Worm (Caenorhabditis elegans) whole organism, L1 larva: Measurements from ENCODE around the gene orc-1.
A peak's percentile ranks its signal among the peaks of the same experiment; 100 is the strongest.

Source experiments
- C16A3.4 ChIP-seq: fragments of 150-350 bp; optimal IDR thresholded peaks from 2 replicates; lab custom pipeline; 2014; ENCODE audit warnings: missing biosample characterization, missing genetic modification characterization
- C34B4.2 ChIP-seq: sonication (generic microtip); optimal IDR thresholded peaks from 2 replicates; lab custom pipeline; 2017; ENCODE audit warnings: mild to moderate bottlenecking, missing genetic modification characterization, missing compliant biosample characterization
- Y116A8C.19 ChIP-seq: sonication (generic microtip); optimal IDR thresholded peaks from 2 replicates; lab custom pipeline; 2016; ENCODE audit warnings: missing compliant biosample characterization, missing genetic modification characterization, borderline replicate concordance
- aha-1 ChIP-seq: fragments of 150-350 bp; optimal IDR thresholded peaks from 2 replicates; lab custom pipeline; 2014; ENCODE audit warnings: missing biosample characterization, missing genetic modification characterization
- alr-1 ChIP-seq: fragments of 200-800 bp; sonication (Bioruptor generic); optimal IDR thresholded peaks from 2 replicates; lab custom pipeline; 2018; ENCODE audit warnings: borderline replicate concordance, mild to moderate bottlenecking, missing genetic modification characterization, missing compliant biosample characterization
- ama-1 ChIP-seq: fragments of 150-350 bp; optimal IDR thresholded peaks from 2 replicates; lab custom pipeline; 2014
- ceh-63 ChIP-seq: fragments of 200-800 bp; sonication (Bioruptor generic); optimal IDR thresholded peaks from 2 replicates; lab custom pipeline; 2018; ENCODE audit warnings: mild to moderate bottlenecking, missing genetic modification characterization, missing compliant biosample characterization
- ceh-8 ChIP-seq: fragments of 200-800 bp; sonication (Bioruptor generic); optimal IDR thresholded peaks from 2 replicates; lab custom pipeline; 2018; ENCODE audit warnings: mild to moderate bottlenecking, missing genetic modification characterization, moderate library complexity, missing compliant biosample characterization
- ceh-82 ChIP-seq, 3 experiments: fragments of 150-350 bp in 1 of 3; sonication (generic microtip) in 2 of 3; optimal IDR thresholded peaks; 2 replicates each; lab custom pipeline; 2014 to 2017; ENCODE audit warnings: missing biosample characterization in 3 of 3, missing genetic modification characterization in 3 of 3
- ceh-88 ChIP-seq: fragments of 200-800 bp; sonication (Bioruptor generic); IDR thresholded peaks from 2 replicates; pipeline ENCODE4 v1.3.6; 2022; ENCODE audit warnings: missing genetic modification characterization, missing compliant biosample characterization
- ces-1 ChIP-seq: fragments of 150-350 bp; optimal IDR thresholded peaks from 2 replicates; lab custom pipeline; 2014; ENCODE audit warnings: missing biosample characterization, missing genetic modification reagents, missing genetic modification characterization
- dsc-1 ChIP-seq: sonication (generic microtip); optimal IDR thresholded peaks from 2 replicates; lab custom pipeline; 2016; ENCODE audit warnings: mild to moderate bottlenecking, missing genetic modification characterization, missing compliant biosample characterization
- efl-3 ChIP-seq: fragments of 200-800 bp; sonication (Bioruptor generic); optimal IDR thresholded peaks from 2 replicates; lab custom pipeline; 2018; ENCODE audit warnings: mild to moderate bottlenecking, missing genetic modification characterization, missing compliant biosample characterization
- egl-13 ChIP-seq: sonication (generic microtip); optimal IDR thresholded peaks from 2 replicates; lab custom pipeline; 2016; ENCODE audit warnings: missing genotype, missing genetic modification reagents, missing genetic modification characterization, missing compliant biosample characterization
- egl-27 ChIP-seq, 2 experiments: fragments of 150-350 bp in 1 of 2; sonication (generic microtip); optimal IDR thresholded peaks; 3 replicates each; lab custom pipeline; 2017 to 2018; ENCODE audit warnings: missing biosample characterization in 2 of 2, missing genetic modification characterization in 2 of 2, missing genetic modification reagents in 2 of 2
- elt-2 ChIP-seq: sonication (generic microtip); optimal IDR thresholded peaks from 2 replicates; lab custom pipeline; 2016; ENCODE audit warnings: missing genetic modification characterization, mild to moderate bottlenecking, inconsistent platforms, missing compliant biosample characterization, missing genetic modification reagents
- ets-5 ChIP-seq: fragments of 200-800 bp; sonication (Bioruptor generic); IDR thresholded peaks from 2 replicates; pipeline ENCODE4 v1.3.6; 2022; ENCODE audit warnings: missing genetic modification characterization, missing compliant biosample characterization
- fkh-10 ChIP-seq: sonication (generic microtip); optimal IDR thresholded peaks from 2 replicates; lab custom pipeline; 2017; ENCODE audit warnings: missing biosample characterization, missing genetic modification reagents, missing genetic modification characterization
- fkh-4 ChIP-seq: sonication (generic microtip); optimal IDR thresholded peaks from 2 replicates; lab custom pipeline; 2016; ENCODE audit warnings: missing compliant biosample characterization, missing genetic modification characterization, borderline replicate concordance
- fkh-8 ChIP-seq: sonication (generic microtip); optimal IDR thresholded peaks from 2 replicates; lab custom pipeline; 2016; ENCODE audit warnings: mild to moderate bottlenecking, missing genetic modification characterization, missing compliant biosample characterization
- grh-1 ChIP-seq: fragments of 200-800 bp; sonication (Bioruptor generic); IDR thresholded peaks from 2 replicates; pipeline ENCODE4 v1.3.6; 2022; ENCODE audit warnings: missing genetic modification reagents, missing genetic modification characterization, missing compliant biosample characterization
- hlh-17 ChIP-seq: fragments of 200-800 bp; sonication (Bioruptor generic); optimal IDR thresholded peaks from 2 replicates; lab custom pipeline; 2018; ENCODE audit warnings: missing genetic modification characterization, mild to moderate bottlenecking, missing compliant biosample characterization, moderate library complexity, borderline replicate concordance
- hlh-4 ChIP-seq: sonication (generic microtip); optimal IDR thresholded peaks from 2 replicates; lab custom pipeline; 2016; ENCODE audit warnings: mild to moderate bottlenecking, missing genetic modification characterization, missing compliant biosample characterization
- hpl-2 ChIP-seq: fragments of 150-350 bp; optimal IDR thresholded peaks from 2 replicates; lab custom pipeline; 2014; ENCODE audit warnings: missing biosample characterization, missing genetic modification reagents, missing genetic modification characterization
- isw-1 ChIP-seq: fragments of 200-800 bp; sonication (Bioruptor generic); IDR thresholded peaks from 2 replicates; pipeline ENCODE4 v1.3.6; 2022; ENCODE audit warnings: missing genetic modification characterization, missing compliant biosample characterization
- lin-14 ChIP-seq: fragments of 200-800 bp; sonication (Bioruptor generic); optimal IDR thresholded peaks from 2 replicates; lab custom pipeline; 2018; ENCODE audit warnings: mild to moderate bottlenecking, missing genetic modification characterization, moderate library complexity, missing compliant biosample characterization
- lin-39 ChIP-seq: fragments of 150-350 bp; optimal IDR thresholded peaks from 2 replicates; lab custom pipeline; 2014; ENCODE audit warnings: missing biosample characterization, missing genetic modification reagents, missing genetic modification characterization
- mab-9 ChIP-seq: fragments of 200-800 bp; sonication (Bioruptor generic); IDR thresholded peaks from 2 replicates; pipeline ENCODE4 v1.3.6; 2022; ENCODE audit warnings: missing genetic modification reagents, missing genetic modification characterization, missing compliant biosample characterization
- mdl-1 ChIP-seq, 2 experiments: fragments of 150-350 bp; optimal IDR thresholded peaks; 2 replicates each; lab custom pipeline; 2014 to 2017; ENCODE audit warnings: missing biosample characterization in 2 of 2, missing genetic modification characterization in 2 of 2, inconsistent platforms in 1 of 2
- mep-1 ChIP-seq: fragments of 150-350 bp; optimal IDR thresholded peaks from 2 replicates; lab custom pipeline; 2014; ENCODE audit warnings: missing biosample characterization, missing genetic modification characterization
- nhr-12 ChIP-seq: sonication (generic microtip); optimal IDR thresholded peaks from 2 replicates; lab custom pipeline; 2017; ENCODE audit warnings: missing biosample characterization, missing genetic modification characterization
- nhr-19 ChIP-seq: fragments of 200-800 bp; sonication (Bioruptor generic); conservative IDR thresholded peaks from 2 replicates; pipeline ENCODE4 v1.3.6; 2022; ENCODE audit warnings: missing genetic modification characterization, missing compliant biosample characterization
- nhr-20 ChIP-seq: sonication (generic microtip); optimal IDR thresholded peaks from 2 replicates; lab custom pipeline; 2016; ENCODE audit warnings: mild to moderate bottlenecking, missing genetic modification characterization, missing compliant biosample characterization
- nhr-28 ChIP-seq: fragments of 150-350 bp; optimal IDR thresholded peaks from 2 replicates; lab custom pipeline; 2014; ENCODE audit warnings: missing biosample characterization, missing genetic modification characterization
- nhr-47 ChIP-seq: sonication (generic microtip); optimal IDR thresholded peaks from 2 replicates; lab custom pipeline; 2016; ENCODE audit warnings: mild to moderate bottlenecking, missing genetic modification characterization, moderate library complexity, missing compliant biosample characterization
- nhr-71 ChIP-seq: sonication (generic microtip); optimal IDR thresholded peaks from 2 replicates; lab custom pipeline; 2016; ENCODE audit warnings: mild to moderate bottlenecking, missing genetic modification characterization, moderate library complexity, missing compliant biosample characterization
- nhr-76 ChIP-seq: sonication (generic microtip); optimal IDR thresholded peaks from 2 replicates; lab custom pipeline; 2017; ENCODE audit warnings: missing biosample characterization, missing genetic modification characterization
- nhr-84 ChIP-seq: sonication (generic microtip); optimal IDR thresholded peaks from 2 replicates; lab custom pipeline; 2017; ENCODE audit warnings: missing biosample characterization, missing genetic modification characterization
- nhr-85 ChIP-seq: sonication (generic microtip); peaks from one replicate; lab custom pipeline; 2016; ENCODE audit warnings: missing genetic modification characterization, inconsistent platforms, missing compliant biosample characterization
- pax-3 ChIP-seq: fragments of 200-800 bp; sonication (Bioruptor generic); optimal IDR thresholded peaks from 2 replicates; lab custom pipeline; 2018; ENCODE audit warnings: mild to moderate bottlenecking, missing genetic modification characterization, moderate library complexity, missing compliant biosample characterization
- pqm-1 ChIP-seq: sonication (generic microtip); optimal IDR thresholded peaks from 3 replicates; lab custom pipeline; 2017; ENCODE audit warnings: missing biosample characterization, missing genetic modification characterization
- rnt-1 ChIP-seq: sonication (generic microtip); optimal IDR thresholded peaks from 2 replicates; lab custom pipeline; 2016; ENCODE audit warnings: mild to moderate bottlenecking, missing genetic modification characterization, moderate library complexity, missing compliant biosample characterization
- sptf-1 ChIP-seq: fragments of 150-350 bp; optimal IDR thresholded peaks from 2 replicates; lab custom pipeline; 2014; ENCODE audit warnings: missing biosample characterization, missing genetic modification characterization
- unc-30 ChIP-seq: sonication (generic microtip); optimal IDR thresholded peaks from 2 replicates; lab custom pipeline; 2017; ENCODE audit warnings: missing biosample characterization, missing genetic modification characterization
- xbp-1 ChIP-seq: sonication (generic microtip); optimal IDR thresholded peaks from 2 replicates; lab custom pipeline; 2016; ENCODE audit warnings: missing genetic modification characterization, missing compliant biosample characterization
- zip-4 ChIP-seq: fragments of 200-800 bp; sonication (Bioruptor generic); optimal IDR thresholded peaks from 2 replicates; lab custom pipeline; 2018; ENCODE audit warnings: mild to moderate bottlenecking, missing genetic modification characterization, moderate library complexity, missing compliant biosample characterization
- ztf-11 ChIP-seq, 2 experiments: sonication (generic microtip); optimal IDR thresholded peaks; 2 replicates each; lab custom pipeline; 2016 to 2017; ENCODE audit warnings: missing genetic modification characterization in 2 of 2, missing biosample characterization in 1 of 2, missing compliant biosample characterization in 1 of 2
- ztf-4 ChIP-seq: fragments of 150-350 bp; optimal IDR thresholded peaks from 2 replicates; lab custom pipeline; 2014; ENCODE audit warnings: missing biosample characterization, missing genetic modification characterization

orc-1 gene

DNA sequence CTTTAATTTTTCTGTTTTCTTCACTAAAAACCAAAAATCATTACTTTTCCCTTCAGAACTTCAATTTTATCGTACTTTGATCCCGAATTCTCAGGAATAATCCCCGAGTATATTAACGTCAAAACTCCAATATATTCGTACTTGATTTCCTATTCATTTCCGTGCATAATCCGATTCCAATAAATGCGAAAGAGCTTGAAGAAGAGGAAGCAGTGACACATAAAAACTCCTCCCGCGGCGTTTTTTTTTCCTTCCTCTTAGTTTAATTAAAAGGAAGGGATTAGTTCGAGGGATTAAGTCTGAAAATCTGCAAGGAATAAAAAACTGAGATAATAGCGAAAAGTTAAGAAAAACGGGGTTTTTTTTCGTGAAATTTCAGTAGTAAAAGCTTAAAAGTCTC, 42.0 kb upstream of the orc-1 start (continued):
- TF ChIP-seq pax-3 (tag; lab: Kevin White, UChicago) (peak; percentile 74), grh-1 (GFP tag; lab: Robert Waterston, UW) (no peak), dsc-1 (tag; lab: Kevin White, UChicago) (peak; percentile 95), ceh-8 (GFP tag; lab: Kevin White, UChicago) (no peak), pqm-1 (tag; lab: Kevin White, UChicago) (no peak), lin-39 (tag; lab: Kevin White, UChicago) (no peak), ztf-11 (tag; optimal IDR thresholded peaks at IDR 0.05; lab: Kevin White, UChicago) (no peak), C16A3.4 (tag; lab: Kevin White, UChicago) (no peak), hlh-4 (tag; lab: Kevin White, UChicago) (no peak), alr-1 (no peak), nhr-71 (tag; lab: Kevin White, UChicago) (peak; percentile 53), nhr-84 (tag; lab: Kevin White, UChicago) (no peak), nhr-20 (tag; lab: Kevin White, UChicago) (peak; percentile 6), nhr-47 (tag; lab: Kevin White, UChicago) (peak; percentile 58), ama-1 (lab: Kevin White, UChicago) (no peak), hlh-17 (GFP tag; lab: Kevin White, UChicago) (no peak)

DNA sequence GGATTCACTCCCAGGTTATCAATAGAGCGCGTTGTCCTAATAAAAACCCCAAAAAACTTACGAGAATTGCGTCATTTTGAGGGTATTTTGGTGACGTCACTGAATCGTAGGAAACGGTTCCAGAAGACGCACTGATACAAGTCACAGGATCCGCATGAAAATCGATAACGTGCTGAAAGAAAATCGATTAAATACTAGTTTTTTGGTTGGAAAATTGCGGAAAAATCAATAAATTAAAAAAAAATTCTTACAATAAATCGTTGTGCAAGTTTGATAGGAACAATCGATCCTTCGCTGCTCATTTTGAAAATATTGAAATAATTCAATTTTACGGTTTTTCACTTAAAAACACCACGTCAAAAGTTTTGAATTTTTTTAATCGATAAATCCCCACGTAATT, 39.7 kb upstream of the orc-1 start, which contains the start of gene Y39A1A.2:
Gene Y39A1A.2, minus strand, starts transcription at position 319 of the 400 bp plus-strand sequence.
- TF ChIP-seq hlh-4 (tag; lab: Kevin White, UChicago) (no peak), egl-13 (tag; lab: Kevin White, UChicago) (no peak), xbp-1 (tag; lab: Kevin White, UChicago) (no peak), zip-4 (GFP tag; lab: Kevin White, UChicago) (no peak), nhr-28 (tag; lab: Kevin White, UChicago) (no peak), nhr-12 (tag; lab: Kevin White, UChicago) (no peak), C16A3.4 (tag; lab: Kevin White, UChicago) (no peak)

DNA sequence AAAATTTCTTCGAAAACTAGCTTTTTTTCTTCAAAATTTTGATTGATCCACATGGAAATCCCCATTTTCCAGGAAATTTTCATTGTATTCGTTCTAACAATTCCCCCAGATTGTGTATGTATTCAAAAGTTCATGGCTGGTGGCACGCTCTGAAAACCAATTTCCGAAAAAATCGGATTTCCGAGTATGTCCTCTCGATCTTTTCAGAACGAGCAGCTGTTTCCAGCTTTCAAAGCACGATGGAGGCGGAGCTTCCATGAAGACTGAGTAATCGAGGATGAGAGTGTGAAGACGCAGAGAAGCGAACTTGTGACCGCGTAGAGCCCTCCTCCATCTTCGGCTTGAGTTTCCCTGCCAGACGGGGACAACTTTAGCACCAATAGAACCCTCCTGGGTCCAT, 38.6 kb upstream of the orc-1 start:
- TF ChIP-seq mep-1 (tag; lab: Kevin White, UChicago) (no peak), egl-27 (tag; optimal IDR thresholded peaks at IDR 0.05; lab: Kevin White, UChicago) (no peak), ceh-63 (GFP tag; lab: Kevin White, UChicago) (no peak), ces-1 (GFP tag; lab: Kevin White, UChicago) (no peak), fkh-4 (tag; lab: Kevin White, UChicago) (no peak), ztf-4 (no peak), mab-9 (no peak), rnt-1 (no peak), ceh-82 (tag; optimal IDR thresholded peaks at IDR 0.05; lab: Kevin White, UChicago) (no peak), ceh-88 (no peak), nhr-19 (GFP tag; lab: Robert Waterston, UW) (no peak), isw-1 (GFP tag; lab: Robert Waterston, UW) (no peak), pqm-1 (tag; lab: Kevin White, UChicago) (no peak), fkh-10 (GFP tag; lab: Kevin White, UChicago) (no peak), hpl-2 (GFP tag; lab: Kevin White, UChicago) (no peak), unc-30 (tag; lab: Kevin White, UChicago) (no peak), mdl-1 (tag; optimal IDR thresholded peaks at IDR 0.05; lab: Kevin White, UChicago) (no peak), pax-3 (tag; lab: Kevin White, UChicago) (no peak), ceh-8 (GFP tag; lab: Kevin White, UChicago) (no peak), C34B4.2 (tag; lab: Kevin White, UChicago) (no peak), efl-3 (no peak), nhr-85 (tag; lab: Kevin White, UChicago) (no peak), hlh-4 (tag; lab: Kevin White, UChicago) (no peak), egl-13 (tag; lab: Kevin White, UChicago) (no peak), sptf-1 (tag; lab: Kevin White, UChicago) (no peak), Y116A8C.19 (no peak), grh-1 (GFP tag; lab: Robert Waterston, UW) (no peak), ets-5 (GFP tag; lab: Robert Waterston, UW) (no peak), nhr-76 (tag; lab: Kevin White, UChicago) (no peak), ama-1 (lab: Kevin White, UChicago) (no peak), fkh-8 (tag; lab: Kevin White, UChicago) (peak; percentile 98), lin-14 (GFP tag; lab: Kevin White, UChicago) (peak; percentile 26), dsc-1 (tag; lab: Kevin White, UChicago) (peak; percentile 51), elt-2 (no peak), aha-1 (no peak)
